Worm (Caenorhabditis elegans): Measurements from ENCODE around the gene nos-2.

DNA sequence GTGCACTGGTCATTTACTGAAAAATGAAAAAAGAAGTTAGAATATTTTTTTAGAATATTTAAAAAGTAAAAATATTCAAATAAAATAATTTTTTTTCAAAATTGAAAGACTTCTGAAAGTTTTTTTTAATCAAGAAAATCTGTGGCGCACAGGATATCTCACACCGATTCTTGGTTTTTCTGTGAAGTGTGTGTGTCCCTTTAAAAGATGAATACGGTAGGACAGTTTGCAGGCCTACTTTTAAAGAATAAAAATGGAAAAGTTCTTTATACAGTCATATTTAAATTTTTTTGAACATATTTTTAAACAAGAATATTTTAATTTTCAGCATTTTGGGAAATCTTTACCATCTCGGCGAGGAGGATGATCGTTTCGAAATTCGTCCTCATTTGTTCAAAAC, 33.2 kb downstream of the nos-2 start, which contains the start of gene mct-5:
- TF ChIP-seq nhr-28 (tag; optimal IDR thresholded peaks at IDR 0.05) (no peak), nhr-11 (tag; optimal IDR thresholded peaks at IDR 0.05) (no peak), skn-1 (tag; optimal IDR thresholded peaks at IDR 0.05) (no peak), lsy-2 (tag; optimal IDR thresholded peaks at IDR 0.05) (no peak), hpl-2 (GFP tag; optimal IDR thresholded peaks at IDR 0.05) (no peak), blmp-1 (tag; optimal IDR thresholded peaks at IDR 0.05) (no peak), nhr-20 (tag; optimal IDR thresholded peaks at IDR 0.05) (no peak), dpl-1 (GFP tag; optimal IDR thresholded peaks at IDR 0.05) (no peak)

Measured in whole organism, L1 larva.